Fruit fly (Drosophila melanogaster) whole organism, prepupa: ENCODE measurements around the gene tst.

Experiments
- Blimp-1 ChIP-seq: fragments of 200-800 bp; sonication (Bioruptor generic); optimal IDR thresholded peaks from 3 replicates; lab custom pipeline; 2017; ENCODE audit warnings: missing biosample characterization, missing genetic modification characterization, mild to moderate bottlenecking, moderate library complexity, missing genetic modification reagents
- CG10669 ChIP-seq: fragments of 200-800 bp; sonication (Bioruptor generic); optimal IDR thresholded peaks from 3 replicates; lab custom pipeline; 2018; ENCODE audit warnings: missing biosample characterization, mild to moderate bottlenecking, missing genetic modification characterization, moderate library complexity
- CG11294 ChIP-seq: fragments of 200-800 bp; sonication (Bioruptor generic); IDR thresholded peaks from 2 replicates; pipeline ENCODE4 v1.3.6; 2022; ENCODE audit warnings: missing biosample characterization, missing genetic modification characterization
- CG11902 ChIP-seq: fragments of 200-800 bp; sonication (Bioruptor generic); optimal IDR thresholded peaks from 3 replicates; lab custom pipeline; 2016; ENCODE audit warnings: missing biosample characterization, missing genetic modification characterization
- CG15336 ChIP-seq: fragments of 200-800 bp; sonication (Bioruptor generic); IDR thresholded peaks from 2 replicates; pipeline ENCODE4 v1.3.6; 2022; ENCODE audit warnings: missing biosample characterization, missing genetic modification characterization
- CG1621 ChIP-seq: fragments of 200-800 bp; sonication (Bioruptor generic); optimal IDR thresholded peaks from 3 replicates; lab custom pipeline; 2018; ENCODE audit warnings: missing biosample characterization, mild to moderate bottlenecking, missing genetic modification characterization
- CG31627 ChIP-seq: fragments of 200-800 bp; sonication (Bioruptor generic); optimal IDR thresholded peaks from 3 replicates; lab custom pipeline; 2016; ENCODE audit warnings: missing biosample characterization, missing genetic modification characterization
- CG32006 ChIP-seq: fragments of 200-800 bp; sonication (Bioruptor generic); optimal IDR thresholded peaks from 3 replicates; lab custom pipeline; 2017; ENCODE audit warnings: missing biosample characterization, mild to moderate bottlenecking, missing genetic modification characterization
- CG34406 ChIP-seq: fragments of 200-800 bp; sonication (Bioruptor generic); optimal IDR thresholded peaks from 3 replicates; lab custom pipeline; 2016; ENCODE audit warnings: missing biosample characterization, missing genetic modification characterization
- CG3919 ChIP-seq: fragments of 200-800 bp; sonication (Bioruptor generic); optimal IDR thresholded peaks from 3 replicates; lab custom pipeline; 2016; ENCODE audit warnings: missing biosample characterization, missing genetic modification characterization
- CG4318 ChIP-seq: fragments of 200-800 bp; sonication (Bioruptor generic); optimal IDR thresholded peaks from 3 replicates; lab custom pipeline; 2017; ENCODE audit warnings: missing biosample characterization, mild to moderate bottlenecking, missing genetic modification characterization
- CG6276 ChIP-seq: fragments of 200-800 bp; sonication (Bioruptor generic); optimal IDR thresholded peaks from 2 replicates; lab custom pipeline; 2017; ENCODE audit warnings: missing biosample characterization, mild to moderate bottlenecking, missing genetic modification characterization
- CG6792 ChIP-seq: fragments of 200-800 bp; sonication (Bioruptor generic); optimal IDR thresholded peaks from 3 replicates; lab custom pipeline; 2016; ENCODE audit warnings: missing biosample characterization, missing genetic modification characterization
- CG6854 ChIP-seq: fragments of 200-800 bp; sonication (Bioruptor generic); optimal IDR thresholded peaks from 2 replicates; lab custom pipeline; 2017; ENCODE audit warnings: missing biosample characterization, mild to moderate bottlenecking, missing genetic modification characterization
- CG7368 ChIP-seq: fragments of 200-800 bp; sonication (Bioruptor generic); optimal IDR thresholded peaks from 3 replicates; lab custom pipeline; 2016; ENCODE audit warnings: missing biosample characterization, missing genetic modification characterization
- CG8119 ChIP-seq: fragments of 200-800 bp; sonication (Bioruptor generic); IDR thresholded peaks from 3 replicates; pipeline ENCODE4 v1.3.6; 2022; ENCODE audit warnings: missing biosample characterization, missing genetic modification characterization
- CG8632 ChIP-seq: fragments of 200-800 bp; sonication (Bioruptor generic); optimal IDR thresholded peaks from 3 replicates; lab custom pipeline; 2016; ENCODE audit warnings: missing biosample characterization, missing genetic modification characterization
- CG9139 ChIP-seq: fragments of 200-800 bp; sonication (Bioruptor generic); optimal IDR thresholded peaks from 3 replicates; lab custom pipeline; 2017; ENCODE audit warnings: missing biosample characterization, mild to moderate bottlenecking, missing genetic modification characterization
- Eip78C ChIP-seq: fragments of 200-800 bp; sonication (Bioruptor generic); peaks from one replicate; lab custom pipeline; 2016; ENCODE audit warnings: missing biosample characterization, missing genetic modification characterization
- Ets21C ChIP-seq: fragments of 200-800 bp; sonication (Bioruptor generic); optimal IDR thresholded peaks from 3 replicates; lab custom pipeline; 2016; ENCODE audit warnings: missing biosample characterization, missing genetic modification characterization
- Ets96B ChIP-seq: fragments of 200-800 bp; optimal IDR thresholded peaks from 2 replicates; lab custom pipeline; 2019; ENCODE audit warnings: missing biosample characterization, mild to moderate bottlenecking, missing genetic modification characterization, moderate library complexity
- Gug ChIP-seq: fragments of 200-800 bp; sonication (Bioruptor generic); IDR thresholded peaks from 2 replicates; pipeline ENCODE4 v1.3.6; 2022; ENCODE audit warnings: missing biosample characterization, missing genetic modification characterization
- Hr38 ChIP-seq: sonication (Bioruptor generic); optimal IDR thresholded peaks from 2 replicates; lab custom pipeline; 2016; ENCODE audit warnings: missing biosample characterization, missing genetic modification characterization
- Hr39 ChIP-seq: fragments of 200-800 bp; sonication (Bioruptor generic); optimal IDR thresholded peaks from 2 replicates; lab custom pipeline; 2016; ENCODE audit warnings: missing biosample characterization, missing genetic modification characterization
- Hr4 ChIP-seq: fragments of 200-800 bp; sonication (Bioruptor generic); optimal IDR thresholded peaks from 3 replicates; lab custom pipeline; 2016; ENCODE audit warnings: missing biosample characterization, missing genetic modification characterization
- Met ChIP-seq: fragments of 200-800 bp; sonication (Bioruptor generic); optimal IDR thresholded peaks from 3 replicates; lab custom pipeline; 2016; ENCODE audit warnings: missing biosample characterization, missing genetic modification characterization
- OdsH ChIP-seq: fragments of 200-800 bp; sonication (Bioruptor generic); optimal IDR thresholded peaks from 3 replicates; lab custom pipeline; 2016; ENCODE audit warnings: missing biosample characterization, missing genetic modification characterization
- Sox102F ChIP-seq: fragments of 200-800 bp; sonication (Bioruptor generic); optimal IDR thresholded peaks from 2 replicates; lab custom pipeline; 2016; ENCODE audit warnings: missing biosample characterization, mild to moderate bottlenecking, missing genetic modification characterization
- Sox14 ChIP-seq: fragments of 200-800 bp; sonication (Bioruptor generic); optimal IDR thresholded peaks from 3 replicates; lab custom pipeline; 2016; ENCODE audit warnings: missing biosample characterization, missing genetic modification characterization
- achi ChIP-seq: fragments of 200-800 bp; sonication (Bioruptor generic); optimal IDR thresholded peaks from 3 replicates; lab custom pipeline; 2016; ENCODE audit warnings: missing biosample characterization, missing genetic modification characterization
- cyc ChIP-seq: fragments of 200-800 bp; sonication (Bioruptor generic); optimal IDR thresholded peaks from 3 replicates; lab custom pipeline; 2016; ENCODE audit warnings: missing biosample characterization, missing genetic modification characterization
- dac ChIP-seq: fragments of 200-800 bp; sonication (Bioruptor generic); optimal IDR thresholded peaks from 2 replicates; lab custom pipeline; 2017; ENCODE audit warnings: missing biosample characterization, mild to moderate bottlenecking, missing genetic modification characterization
- dsx ChIP-seq: fragments of 200-800 bp; optimal IDR thresholded peaks from 3 replicates; lab custom pipeline; 2019; ENCODE audit warnings: missing biosample characterization, mild to moderate bottlenecking, missing genetic modification characterization, moderate library complexity; ENCODE audit not compliant: poor library complexity, severe bottlenecking
- eg ChIP-seq: fragments of 200-800 bp; sonication (Bioruptor generic); IDR thresholded peaks from 3 replicates; pipeline ENCODE4 v1.3.6; 2022; ENCODE audit warnings: missing biosample characterization, missing genetic modification characterization
- esn ChIP-seq: fragments of 200-800 bp; sonication (Bioruptor generic); optimal IDR thresholded peaks from 2 replicates; lab custom pipeline; 2016; ENCODE audit warnings: missing biosample characterization, mild to moderate bottlenecking, missing genetic modification characterization, moderate library complexity
- fd59A ChIP-seq: fragments of 200-800 bp; sonication (Bioruptor generic); optimal IDR thresholded peaks from 2 replicates; lab custom pipeline; 2017; ENCODE audit warnings: missing biosample characterization, mild to moderate bottlenecking, missing genetic modification characterization, missing genetic modification reagents
- fkh ChIP-seq: fragments of 200-800 bp; sonication (Bioruptor generic); optimal IDR thresholded peaks from 3 replicates; lab custom pipeline; 2017; ENCODE audit warnings: missing biosample characterization, mild to moderate bottlenecking, missing genetic modification characterization, moderate library complexity
- lz ChIP-seq: fragments of 200-800 bp; sonication (Bioruptor generic); optimal IDR thresholded peaks from 3 replicates; lab custom pipeline; 2016; ENCODE audit warnings: missing biosample characterization, missing genetic modification characterization
- net ChIP-seq: fragments of 200-800 bp; sonication (Bioruptor generic); optimal IDR thresholded peaks from 3 replicates; lab custom pipeline; 2016; ENCODE audit warnings: missing biosample characterization, missing genetic modification characterization
- salr ChIP-seq, 2 experiments: fragments of 200-800 bp; sonication (Bioruptor generic); optimal IDR thresholded peaks; 3 replicates each; lab custom pipeline; 2016 to 2018; ENCODE audit warnings: missing biosample characterization in 2 of 2, missing genetic modification characterization in 2 of 2, mild to moderate bottlenecking in 1 of 2
- spab ChIP-seq: fragments of 200-800 bp; sonication (Bioruptor generic); optimal IDR thresholded peaks from 2 replicates; lab custom pipeline; 2017; ENCODE audit warnings: missing biosample characterization, mild to moderate bottlenecking, missing genetic modification characterization, missing genetic modification reagents
- ss ChIP-seq, 2 experiments: fragments of 200-800 bp; sonication (Bioruptor generic); optimal IDR thresholded peaks; 2 replicates in 1 of 2; 3 replicates in 1 of 2; lab custom pipeline; 2017 to 2018; ENCODE audit warnings: mild to moderate bottlenecking in 2 of 2, missing biosample characterization in 2 of 2, missing genetic modification characterization in 2 of 2, moderate library complexity in 1 of 2
- svp ChIP-seq: fragments of 200-800 bp; sonication (Bioruptor generic); peaks from one replicate; lab custom pipeline; 2016; ENCODE audit warnings: missing biosample characterization, missing genetic modification characterization
- topi ChIP-seq: fragments of 200-800 bp; sonication (Bioruptor generic); optimal IDR thresholded peaks from 3 replicates; lab custom pipeline; 2016; ENCODE audit warnings: missing biosample characterization, missing genetic modification characterization
- vri ChIP-seq: fragments of 200-800 bp; sonication (Bioruptor generic); optimal IDR thresholded peaks from 3 replicates; lab custom pipeline; 2016; ENCODE audit warnings: missing biosample characterization, mild to moderate bottlenecking, missing genetic modification characterization

The tst gene

DNA sequence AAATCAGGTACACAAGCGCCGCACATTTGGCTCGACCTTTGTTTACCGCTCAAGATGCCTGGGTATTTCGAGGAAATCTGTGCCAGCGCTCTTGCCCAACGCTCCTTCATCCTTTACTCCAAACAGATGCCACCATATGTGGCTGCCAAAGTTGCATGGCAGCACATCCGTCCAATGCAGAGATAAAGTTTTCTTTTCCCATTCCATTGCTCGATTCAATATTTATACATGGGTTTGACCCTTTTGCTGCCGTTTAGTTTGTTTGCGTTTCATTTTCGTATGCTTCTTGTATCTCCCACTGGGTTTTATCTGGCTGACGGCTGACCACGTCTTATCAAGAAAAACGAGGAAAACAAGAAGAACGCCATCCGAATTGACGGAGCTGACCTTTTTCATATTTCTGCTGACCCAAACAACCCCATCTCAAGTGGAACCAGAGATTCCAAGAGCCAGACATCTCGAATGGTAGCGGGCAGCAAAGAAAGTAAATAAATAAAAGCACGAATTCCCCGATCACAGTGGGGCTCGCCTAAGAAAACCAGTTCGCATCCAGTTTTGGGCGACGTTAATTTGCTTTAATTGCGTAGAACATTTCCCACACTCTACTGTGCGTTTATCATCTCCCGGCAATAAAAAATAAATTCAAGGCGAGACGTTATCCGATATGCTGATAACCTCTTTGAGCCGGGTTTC, 18.0 kb upstream of the tst start:
- TF ChIP-seq OdsH (GFP tag; lab: Kevin White, UChicago) = no peak
- TF ChIP-seq cyc (GFP tag; lab: Kevin White, UChicago) = peak; percentile 23
- TF ChIP-seq CG1621 = no peak
- peak; percentile 7 for TF ChIP-seq lz (GFP tag; lab: Kevin White, UChicago)
- peak; percentile 15 for TF ChIP-seq esn (GFP tag; lab: Kevin White, UChicago)
- no peak for TF ChIP-seq CG7368
- peak; percentile 5 for TF ChIP-seq CG34406
- peak; percentile 10 for TF ChIP-seq topi (GFP tag; lab: Kevin White, UChicago)
- peak; percentile 98 for TF ChIP-seq svp
- TF ChIP-seq CG31627 (GFP tag; lab: Kevin White, UChicago) = peak; percentile 9
- TF ChIP-seq Hr39 (GFP tag; lab: Kevin White, UChicago) = no peak
- peak; percentile 57 for TF ChIP-seq fkh
- no peak for TF ChIP-seq CG32006 (GFP tag; lab: Kevin White, UChicago)
- peak; percentile 56 for TF ChIP-seq Eip78C (GFP tag; lab: Kevin White, UChicago)
- no peak for TF ChIP-seq CG6854 (GFP tag; lab: Kevin White, UChicago)
- no peak for TF ChIP-seq CG9139 (GFP tag; lab: Kevin White, UChicago)

DNA sequence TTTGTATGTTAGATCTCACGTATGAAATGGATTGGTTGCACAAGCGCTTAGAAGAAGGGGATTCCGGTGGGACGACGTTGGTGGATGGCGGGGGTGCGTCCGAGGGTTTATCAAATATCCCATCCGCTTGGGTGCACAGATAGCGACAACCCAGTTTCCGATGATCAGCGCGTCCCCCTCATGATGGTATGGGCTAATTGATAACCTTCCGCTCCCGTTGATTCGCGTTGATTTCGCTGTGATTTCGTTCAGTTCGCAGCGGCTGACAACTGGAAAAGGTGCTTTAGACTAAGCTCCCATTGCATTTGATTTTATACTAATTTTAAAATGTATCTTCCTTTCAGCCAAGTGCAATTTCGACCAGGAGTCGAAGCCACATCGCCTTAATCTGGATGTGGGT, 16.9 kb upstream of the tst start:
- no peak for TF ChIP-seq Ets96B
- TF ChIP-seq dac = no peak
- TF ChIP-seq lz (GFP tag; lab: Kevin White, UChicago) = no peak
- no peak for TF ChIP-seq cyc (GFP tag; lab: Kevin White, UChicago)
- peak; percentile 99 for TF ChIP-seq svp

DNA sequence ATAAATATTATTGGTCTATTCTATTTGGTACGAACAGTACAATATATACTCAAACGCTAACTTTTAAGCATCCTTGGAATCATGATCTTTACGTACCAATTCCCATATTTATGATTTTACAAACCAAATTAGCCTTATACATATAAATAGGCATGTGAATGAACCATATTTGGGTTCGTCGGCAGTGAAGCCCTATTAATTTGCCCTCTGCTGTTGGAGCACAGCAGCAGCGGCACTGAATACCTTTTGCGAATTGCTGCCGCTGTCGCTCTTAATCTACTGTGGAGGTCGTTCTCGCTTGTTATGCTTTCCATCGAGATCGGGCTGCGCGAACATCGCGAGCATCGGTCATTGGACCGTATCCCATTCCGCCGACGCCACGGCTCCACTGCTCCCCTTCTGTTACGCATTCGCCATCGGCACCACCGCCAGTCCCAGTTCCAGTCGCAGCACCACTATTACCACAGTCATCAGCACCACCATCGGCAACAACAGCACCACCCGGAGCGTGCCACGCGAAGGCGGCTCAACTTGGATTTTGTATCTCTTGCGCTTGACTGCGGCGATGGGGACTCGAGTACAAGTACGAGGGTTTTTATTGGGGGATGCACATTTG, 15.9 kb upstream of the tst start:
- TF ChIP-seq CG11294 (GFP tag; lab: Robert Waterston, UW) (peak; percentile 44; the same call in 1 of the 2 replicates), Ets96B (peak; percentile 79), Ets21C (peak; percentile 28), ss (GFP tag; optimal IDR thresholded peaks at IDR 0.05; lab: Kevin White, UChicago) (peak; percentile 65 to 81), Eip78C (GFP tag; lab: Kevin White, UChicago) (peak; percentile 93), CG6792 (GFP tag; lab: Kevin White, UChicago) (peak; percentile 63), Hr38 (GFP tag; lab: Kevin White, UChicago) (no peak), Sox14 (GFP tag; lab: Kevin White, UChicago) (peak; percentile 75), spab (GFP tag; lab: Kevin White, UChicago) (peak; percentile 77), fd59A (GFP tag; lab: Kevin White, UChicago) (peak; percentile 67), Sox102F (peak; percentile 53), Hr39 (GFP tag; lab: Kevin White, UChicago) (peak; percentile 60), CG6276 (GFP tag; lab: Kevin White, UChicago) (peak; percentile 69), CG15336 (GFP tag; lab: Robert Waterston, UW) (peak; percentile 71; the same call in 1 of the 2 replicates), achi (peak; percentile 56), fkh (no peak), Met (peak; percentile 71), CG31627 (GFP tag; lab: Kevin White, UChicago) (peak; percentile 54), CG6854 (GFP tag; lab: Kevin White, UChicago) (peak; percentile 58), CG10669 (peak; percentile 73), Gug (GFP tag; lab: Robert Waterston, UW) (peak; percentile 68), CG8119 (GFP tag; lab: Robert Waterston, UW) (peak; percentile 79), Blimp-1 (GFP tag; lab: Kevin White, UChicago) (no peak), salr (GFP tag; optimal IDR thresholded peaks at IDR 0.05; lab: Kevin White, UChicago) (peak; percentile 48 to 73), CG8632 (GFP tag; lab: Kevin White, UChicago) (peak; percentile 65), dsx (GFP tag; lab: Kevin White, UChicago) (peak; percentile 59), CG3919 (peak; percentile 70), CG1621 (peak; percentile 70), Hr4 (GFP tag; lab: Kevin White, UChicago) (peak; percentile 72), eg (GFP tag; lab: Robert Waterston, UW) (peak; percentile 63), CG4318 (peak; percentile 70), esn (GFP tag; lab: Kevin White, UChicago) (peak; percentile 73), net (peak; percentile 69), CG9139 (GFP tag; lab: Kevin White, UChicago) (peak; percentile 40), CG11902 (peak; percentile 23), vri (GFP tag; lab: Kevin White, UChicago) (no peak)
